Fruit fly (Drosophila melanogaster) whole organism, embryonic: ENCODE data around the gene Rab7.

Source experiments
- ATbp ChIP-seq: fragments of 200-800 bp; sonication (Bioruptor generic); optimal IDR thresholded peaks from 2 replicates; lab custom pipeline; 2017; ENCODE audit warnings: missing biosample characterization, mild to moderate bottlenecking, missing genetic modification characterization, missing genetic modification reagents
- CG10543 ChIP-seq: fragments of 200-800 bp; sonication (Bioruptor generic); optimal IDR thresholded peaks from 3 replicates; lab custom pipeline; 2017; ENCODE audit warnings: missing biosample characterization, mild to moderate bottlenecking, missing genetic modification characterization, moderate library complexity
- CG10654 ChIP-seq: fragments of 200-800 bp; sonication (Bioruptor generic); optimal IDR thresholded peaks from 2 replicates; lab custom pipeline; 2016; ENCODE audit warnings: missing biosample characterization, missing genetic modification characterization
- CG14014 ChIP-seq: fragments of 200-800 bp; sonication (Bioruptor generic); IDR thresholded peaks from 2 replicates; pipeline ENCODE4 v1.3.6; 2022; ENCODE audit warnings: missing biosample characterization, missing genetic modification characterization
- CG14050 ChIP-seq: fragments of 200-800 bp; sonication (Bioruptor generic); IDR thresholded peaks from 3 replicates; pipeline ENCODE4 v1.3.6; 2022; ENCODE audit warnings: missing biosample characterization, missing genetic modification characterization
- CG14710 ChIP-seq: fragments of 200-800 bp; sonication (Bioruptor generic); optimal IDR thresholded peaks from 3 replicates; lab custom pipeline; 2019; ENCODE audit warnings: missing biosample characterization, mild to moderate bottlenecking, missing genetic modification characterization, moderate library complexity
- CG15269 ChIP-seq: fragments of 200-800 bp; sonication (Bioruptor generic); optimal IDR thresholded peaks from 2 replicates; lab custom pipeline; 2018; ENCODE audit warnings: missing biosample characterization, mild to moderate bottlenecking, missing genetic modification characterization, moderate library complexity
- CG17829 ChIP-seq: fragments of 200-800 bp; optimal IDR thresholded peaks from 2 replicates; lab custom pipeline; 2019; ENCODE audit warnings: missing biosample characterization, mild to moderate bottlenecking, missing genetic modification characterization, moderate library complexity
- CG2120 ChIP-seq: fragments of 200-800 bp; sonication (Bioruptor generic); optimal IDR thresholded peaks from 3 replicates; lab custom pipeline; 2016; ENCODE audit warnings: missing biosample characterization, missing genetic modification characterization
- CG2678 ChIP-seq: fragments of 200-800 bp; sonication (Bioruptor generic); optimal IDR thresholded peaks from 3 replicates; lab custom pipeline; 2019; ENCODE audit warnings: missing biosample characterization, mild to moderate bottlenecking, missing genetic modification characterization, moderate library complexity
- CG32767 ChIP-seq: fragments of 200-800 bp; sonication (Bioruptor generic); IDR thresholded peaks from 2 replicates; pipeline ENCODE4 v1.3.6; 2022; ENCODE audit warnings: missing biosample characterization, missing genetic modification characterization
- CG3281 ChIP-seq: fragments of 200-800 bp; sonication (Bioruptor generic); optimal IDR thresholded peaks from 3 replicates; lab custom pipeline; 2017; ENCODE audit warnings: missing biosample characterization, mild to moderate bottlenecking, missing genetic modification characterization
- CG3847 ChIP-seq: fragments of 200-800 bp; sonication (Bioruptor generic); IDR thresholded peaks from 2 replicates; pipeline ENCODE4 v1.3.6; 2022; ENCODE audit warnings: missing biosample characterization, missing genetic modification characterization
- CG4424 ChIP-seq: fragments of 200-800 bp; sonication (Bioruptor generic); optimal IDR thresholded peaks from 3 replicates; lab custom pipeline; 2016; ENCODE audit warnings: missing biosample characterization, missing genetic modification characterization
- CG5180 ChIP-seq: fragments of 200-800 bp; sonication (Bioruptor generic); optimal IDR thresholded peaks from 3 replicates; lab custom pipeline; 2017; ENCODE audit warnings: missing biosample characterization, missing genetic modification characterization, mild to moderate bottlenecking, moderate library complexity, missing genetic modification reagents
- CG6175 ChIP-seq: fragments of 200-800 bp; sonication (Bioruptor generic); IDR thresholded peaks from 3 replicates; pipeline ENCODE4 v1.3.6; 2022; ENCODE audit warnings: missing biosample characterization, missing genetic modification characterization
- CG6854 ChIP-seq: fragments of 200-800 bp; sonication (Bioruptor generic); optimal IDR thresholded peaks from 3 replicates; lab custom pipeline; 2017; ENCODE audit warnings: missing biosample characterization, mild to moderate bottlenecking, missing genetic modification characterization
- CG7556 ChIP-seq: fragments of 200-800 bp; sonication (Bioruptor generic); optimal IDR thresholded peaks from 2 replicates; lab custom pipeline; 2017; ENCODE audit warnings: missing biosample characterization, mild to moderate bottlenecking, missing genetic modification characterization
- Fer3 ChIP-seq: fragments of 200-800 bp; sonication (Bioruptor generic); optimal IDR thresholded peaks from 2 replicates; lab custom pipeline; 2018; ENCODE audit warnings: missing biosample characterization, mild to moderate bottlenecking, missing genetic modification characterization, moderate library complexity
- GATAe ChIP-seq: fragments of 200-800 bp; sonication (Bioruptor generic); conservative IDR thresholded peaks from 2 replicates; pipeline ENCODE4 v1.3.6; 2022; ENCODE audit warnings: missing biosample characterization, missing genetic modification characterization
- H2.0 ChIP-seq: fragments of 200-800 bp; sonication (Bioruptor generic); IDR thresholded peaks from 2 replicates; pipeline ENCODE4 v1.3.6; 2022; ENCODE audit warnings: missing biosample characterization, missing genetic modification characterization
- HLH3B ChIP-seq: fragments of 200-800 bp; sonication (Bioruptor generic); IDR thresholded peaks from 2 replicates; pipeline ENCODE4 v1.3.6; 2022; ENCODE audit warnings: missing biosample characterization, missing genetic modification characterization
- HLHmδ ChIP-seq: fragments of 200-800 bp; sonication (Bioruptor generic); optimal IDR thresholded peaks from 2 replicates; lab custom pipeline; 2018; ENCODE audit warnings: missing biosample characterization, mild to moderate bottlenecking, missing genetic modification characterization, moderate library complexity
- Hr3 ChIP-seq: fragments of 200-800 bp; sonication (Bioruptor generic); optimal IDR thresholded peaks from 3 replicates; lab custom pipeline; 2016; ENCODE audit warnings: missing biosample characterization, missing genetic modification characterization
- Med ChIP-seq: fragments of 200-800 bp; sonication (Bioruptor generic); peaks from one replicate; lab custom pipeline; 2016; ENCODE audit warnings: missing biosample characterization, missing genetic modification characterization, mild to moderate bottlenecking, inconsistent platforms, moderate library complexity
- Meics ChIP-seq: fragments of 200-800 bp; sonication (Bioruptor generic); optimal IDR thresholded peaks from 2 replicates; lab custom pipeline; 2017; ENCODE audit warnings: missing biosample characterization, mild to moderate bottlenecking, missing genetic modification characterization
- Sox100B ChIP-seq: fragments of 200-800 bp; sonication (Bioruptor generic); optimal IDR thresholded peaks from 3 replicates; lab custom pipeline; 2018; ENCODE audit warnings: missing biosample characterization, mild to moderate bottlenecking, missing genetic modification characterization
- Sox102F ChIP-seq: fragments of 200-800 bp; sonication (Bioruptor generic); optimal IDR thresholded peaks from 2 replicates; lab custom pipeline; 2018; ENCODE audit warnings: missing biosample characterization, mild to moderate bottlenecking, missing genetic modification characterization, moderate library complexity
- Spps ChIP-seq: fragments of 200-800 bp; sonication (Bioruptor generic); optimal IDR thresholded peaks from 2 replicates; lab custom pipeline; 2018; ENCODE audit warnings: missing biosample characterization, mild to moderate bottlenecking, missing genetic modification characterization
- Ssrp ChIP-seq: fragments of 200-800 bp; sonication (Bioruptor generic); optimal IDR thresholded peaks from 2 replicates; lab custom pipeline; 2018; ENCODE audit warnings: missing biosample characterization, mild to moderate bottlenecking, missing genetic modification characterization, moderate library complexity
- bbx ChIP-seq: fragments of 200-800 bp; sonication (Bioruptor generic); IDR thresholded peaks from 2 replicates; pipeline ENCODE4 v1.3.6; 2022; ENCODE audit warnings: missing biosample characterization, missing genetic modification characterization; ENCODE audit not compliant: partially characterized antibody
- cg ChIP-seq: fragments of 200-800 bp; sonication (Bioruptor generic); optimal IDR thresholded peaks from 3 replicates; lab custom pipeline; 2019; ENCODE audit warnings: missing biosample characterization, mild to moderate bottlenecking, missing genetic modification characterization, moderate library complexity
- ci ChIP-seq: fragments of 200-800 bp; sonication (Bioruptor generic); IDR thresholded peaks from 3 replicates; pipeline ENCODE4 v1.3.6; 2022; ENCODE audit warnings: missing biosample characterization, missing genetic modification characterization
- dati ChIP-seq: fragments of 200-800 bp; sonication (Bioruptor generic); IDR thresholded peaks from 2 replicates; pipeline ENCODE4 v1.3.6; 2022; ENCODE audit warnings: missing biosample characterization, missing genetic modification characterization
- dm ChIP-seq: fragments of 200-800 bp; sonication (Bioruptor generic); optimal IDR thresholded peaks from 3 replicates; lab custom pipeline; 2016; ENCODE audit warnings: missing biosample characterization, missing genetic modification characterization
- fd3F ChIP-seq: fragments of 200-800 bp; sonication (Bioruptor generic); optimal IDR thresholded peaks from 2 replicates; lab custom pipeline; 2018; ENCODE audit warnings: missing biosample characterization, mild to moderate bottlenecking, missing genetic modification characterization, moderate library complexity
- fd64A ChIP-seq: fragments of 200-800 bp; sonication (Bioruptor generic); optimal IDR thresholded peaks from 3 replicates; lab custom pipeline; 2018; ENCODE audit warnings: missing biosample characterization, mild to moderate bottlenecking, missing genetic modification characterization
- gcm ChIP-seq: fragments of 200-800 bp; sonication (Bioruptor generic); optimal IDR thresholded peaks from 2 replicates; lab custom pipeline; 2019; ENCODE audit warnings: missing biosample characterization, mild to moderate bottlenecking, missing genetic modification characterization, moderate library complexity
- gem ChIP-seq: fragments of 200-800 bp; sonication (Bioruptor generic); optimal IDR thresholded peaks from 2 replicates; lab custom pipeline; 2019; ENCODE audit warnings: missing biosample characterization, mild to moderate bottlenecking, missing genetic modification characterization, moderate library complexity
- gsb ChIP-seq: fragments of 200-800 bp; sonication (Bioruptor generic); IDR thresholded peaks from 2 replicates; pipeline ENCODE4 v1.3.6; 2022; ENCODE audit warnings: missing biosample characterization, missing genetic modification characterization
- gt ChIP-seq: fragments of 200-800 bp; sonication (Bioruptor generic); IDR thresholded peaks from 2 replicates; pipeline ENCODE4 v1.3.6; 2022; ENCODE audit warnings: missing biosample characterization, missing genetic modification characterization
- ken ChIP-seq: fragments of 200-800 bp; sonication (Bioruptor generic); IDR thresholded peaks from 3 replicates; pipeline ENCODE4 v1.3.6; 2022; ENCODE audit warnings: missing biosample characterization, missing genetic modification characterization
- luna ChIP-seq: fragments of 200-800 bp; sonication (Bioruptor generic); optimal IDR thresholded peaks from 2 replicates; lab custom pipeline; 2016; ENCODE audit warnings: missing biosample characterization, missing genetic modification characterization
- nau ChIP-seq: fragments of 200-800 bp; sonication (Bioruptor generic); optimal IDR thresholded peaks from 3 replicates; lab custom pipeline; 2017; ENCODE audit warnings: missing biosample characterization, mild to moderate bottlenecking, missing genetic modification characterization, missing genetic modification reagents
- pan ChIP-seq, 4 experiments: fragments of >200 bp in 3 of 4; fragments of 200-800 bp in 1 of 4; sonication (Bioruptor generic) in 1 of 4; optimal IDR thresholded peaks in 3 of 4; IDR thresholded peaks in 1 of 4; 2 replicates each; pipeline versions ENCODE4 v1.3.6 to Lab custom; 2017 to 2022; ENCODE audit warnings: missing biosample characterization in 2 of 4, missing genetic modification characterization in 2 of 4, mixed read lengths in 1 of 4
- prd ChIP-seq, 3 experiments: fragments of >200 bp in 2 of 3; fragments of 200-800 bp in 1 of 3; sonication (Bioruptor generic) in 1 of 3; optimal IDR thresholded peaks in 2 of 3; IDR thresholded peaks in 1 of 3; 2 replicates in 2 of 3; 3 replicates in 1 of 3; pipeline versions ENCODE4 v1.3.6 to Lab custom; 2017 to 2022; ENCODE audit warnings: missing biosample characterization in 1 of 3, missing genetic modification characterization in 1 of 3
- salm ChIP-seq: fragments of 200-800 bp; sonication (Bioruptor generic); optimal IDR thresholded peaks from 2 replicates; lab custom pipeline; 2018; ENCODE audit warnings: missing biosample characterization, mild to moderate bottlenecking, missing genetic modification characterization
- slbo ChIP-seq: fragments of 200-800 bp; sonication (Bioruptor generic); IDR thresholded peaks from 2 replicates; pipeline ENCODE4 v1.3.6; 2022; ENCODE audit warnings: missing biosample characterization, missing genetic modification characterization
- tap ChIP-seq: fragments of 200-800 bp; optimal IDR thresholded peaks from 3 replicates; lab custom pipeline; 2019; ENCODE audit warnings: missing biosample characterization, mild to moderate bottlenecking, missing genetic modification characterization, moderate library complexity

The Rab7 gene

dm6 chr3R:23969449-23969848 is 23.4 kb upstream of the Rab7 start (continued):
- TF ChIP-seq ci (GFP tag; lab: Robert Waterston, UW) (0 out of 3 replicates have a peak, but pooled peaks have one; percentile 52), CG15269 (tag; lab: Kevin White, UChicago) (peak; percentile 75), CG32767 (GFP tag; lab: Robert Waterston, UW) (peak; percentile 42; the same call in 1 of the 2 replicates), CG14050 (GFP tag; lab: Robert Waterston, UW) (peak; percentile 20; the same call in 1 of the 3 replicates), Meics (GFP tag; lab: Kevin White, UChicago) (peak; percentile 41), Sox100B (GFP tag; lab: Kevin White, UChicago) (peak; percentile 55), CG3847 (GFP tag; lab: Robert Waterston, UW) (peak; percentile 58), Med (GFP tag; lab: Kevin White, UChicago) (peak; percentile 65), ken (GFP tag; lab: Robert Waterston, UW) (peak; percentile 49; the same call in 1 of the 3 replicates), H2.0 (peak; percentile 38; the same call in 1 of the 2 replicates), CG7556 (GFP tag; lab: Kevin White, UChicago) (peak; percentile 45), CG10543 (GFP tag; lab: Kevin White, UChicago) (peak; percentile 79), CG5180 (peak; percentile 19), slbo (GFP tag; lab: Robert Waterston, UW) (peak; percentile 66), gsb (0 out of 2 replicates have a peak, but pooled peaks have one; percentile 20), gem (tag; lab: Kevin White, UChicago) (peak; percentile 77), CG3281 (GFP tag; lab: Kevin White, UChicago) (peak; percentile 13), dm (GFP tag; lab: Kevin White, UChicago) (no peak), HLHmδ (GFP tag; lab: Kevin White, UChicago) (no peak), gcm (GFP tag; lab: Kevin White, UChicago) (peak; percentile 47), dati (GFP tag; lab: Robert Waterston, UW) (0 out of 2 replicates have a peak, but pooled peaks have one; percentile 19), fd3F (peak; percentile 52), Fer3 (tag; lab: Kevin White, UChicago) (peak; percentile 61), prd (optimal IDR thresholded peaks at IDR 0.05; lab: Kevin White, UChicago) (no peak), prd (GFP tag; IDR thresholded peaks at IDR 0.05; lab: Robert Waterston, UW) (peak; percentile 67), CG2678 (tag; lab: Kevin White, UChicago) (peak; percentile 78)

dm6 chr3R:23971208-23971607 is 21.6 kb upstream of the Rab7 start:
- TF ChIP-seq tap (tag; lab: Kevin White, UChicago) (no peak), Med (GFP tag; lab: Kevin White, UChicago) (no peak), salm (no peak), CG4424 (GFP tag; lab: Kevin White, UChicago) (no peak), nau (GFP tag; lab: Kevin White, UChicago) (no peak), CG6175 (GFP tag; lab: Robert Waterston, UW) (no peak), Spps (no peak), bbx (GFP tag; lab: Robert Waterston, UW) (no peak), pan (optimal IDR thresholded peaks at IDR 0.05; lab: Kevin White, UChicago) (no peak), pan (GFP tag; optimal IDR thresholded peaks at IDR 0.05 in 1 of 2, IDR thresholded peaks at IDR 0.05 in 1 of 2) (no peak), CG10654 (GFP tag; lab: Kevin White, UChicago) (no peak), HLH3B (GFP tag; lab: Robert Waterston, UW) (no peak), GATAe (GFP tag; lab: Robert Waterston, UW) (no peak), luna (GFP tag; lab: Kevin White, UChicago) (no peak), CG14710 (tag; lab: Kevin White, UChicago) (no peak), gt (no peak), Sox102F (GFP tag; lab: Kevin White, UChicago) (no peak), CG14014 (no peak), CG3281 (GFP tag; lab: Kevin White, UChicago) (no peak), ATbp (GFP tag; lab: Kevin White, UChicago) (peak; percentile 31), fd64A (GFP tag; lab: Kevin White, UChicago) (peak; percentile 11), Hr3 (GFP tag; lab: Kevin White, UChicago) (no peak), CG6854 (no peak), CG2120 (no peak), Ssrp (tag; lab: Kevin White, UChicago) (no peak), cg (GFP tag; lab: Kevin White, UChicago) (peak; percentile 60), CG17829 (tag; lab: Kevin White, UChicago) (no peak)
